Worm (Caenorhabditis elegans) whole organism, L4/young adult: ENCODE data around the gene cyp-33E1.
A peak's percentile ranks its signal among the peaks of the same experiment; 100 is the strongest.

ENCODE experiments used
- W03F9.2 ChIP-seq: fragments of 150-350 bp; optimal IDR thresholded peaks from 2 replicates; lab custom pipeline; 2014; ENCODE audit warnings: missing biosample characterization, missing genetic modification characterization
- dao-5 ChIP-seq: sonication (generic microtip); optimal IDR thresholded peaks from 2 replicates; lab custom pipeline; 2016; ENCODE audit warnings: missing genotype, missing genetic modification characterization, moderate library complexity, missing compliant biosample characterization
- him-1 ChIP-seq: sonication (generic microtip); optimal IDR thresholded peaks from 2 replicates; lab custom pipeline; 2016; ENCODE audit warnings: missing genotype, missing genetic modification reagents, missing genetic modification characterization, missing compliant biosample characterization

Gene cyp-33E1

DNA sequence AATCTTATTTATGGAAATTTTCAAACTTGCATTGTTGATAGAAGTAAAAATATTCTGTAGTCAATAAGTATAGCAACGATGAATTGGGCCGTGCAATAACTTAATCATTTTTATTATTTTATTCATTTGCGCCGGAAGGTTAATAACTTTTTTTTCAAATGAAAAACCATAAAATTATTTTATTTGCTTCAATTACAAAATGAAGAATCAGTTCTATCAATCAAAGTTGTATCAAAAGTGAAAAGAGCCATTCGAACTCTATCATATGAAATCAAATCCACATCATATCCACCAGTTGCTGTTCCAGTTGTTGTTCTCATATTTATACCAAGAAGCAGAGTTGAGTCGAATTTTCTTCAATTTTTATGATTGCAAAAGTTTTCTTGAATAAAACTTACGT is at the start of gene cyp-33E1:
TSS of gene cyp-33E1 (minus strand) at position 101 of the 400 bp plus-strand sequence.
- TF ChIP-seq dao-5 (tag; lab: Kevin White, UChicago) (no peak), him-1 (tag; lab: Kevin White, UChicago) (no peak), W03F9.2 (tag; lab: Kevin White, UChicago) (no peak)

DNA sequence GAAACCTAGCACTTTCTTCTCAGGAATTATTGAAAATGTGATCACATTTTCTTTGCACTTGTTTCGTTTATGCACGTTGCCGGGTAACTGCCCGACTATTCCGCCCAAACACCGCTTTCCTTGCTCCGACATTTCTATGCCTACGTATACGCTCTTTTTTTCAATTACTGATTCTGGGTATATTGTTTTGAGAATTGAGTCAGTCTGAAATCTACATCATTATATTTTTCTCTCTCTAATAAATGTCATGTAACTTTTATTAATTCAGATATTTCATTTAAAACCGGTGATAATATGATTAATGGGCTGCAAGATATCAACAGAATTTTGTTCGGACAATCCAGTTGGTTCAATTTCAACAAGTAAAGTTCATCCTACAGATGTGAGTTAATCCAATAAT is 49.0 kb upstream of the cyp-33E1 start, which contains the start of gene ttll-11:
TSS of gene ttll-11 (plus strand) at position 301 of the 400 bp plus-strand sequence.
- TF ChIP-seq W03F9.2 (tag; lab: Kevin White, UChicago) (no peak), dao-5 (tag; lab: Kevin White, UChicago) (no peak), him-1 (tag; lab: Kevin White, UChicago) (no peak)

DNA sequence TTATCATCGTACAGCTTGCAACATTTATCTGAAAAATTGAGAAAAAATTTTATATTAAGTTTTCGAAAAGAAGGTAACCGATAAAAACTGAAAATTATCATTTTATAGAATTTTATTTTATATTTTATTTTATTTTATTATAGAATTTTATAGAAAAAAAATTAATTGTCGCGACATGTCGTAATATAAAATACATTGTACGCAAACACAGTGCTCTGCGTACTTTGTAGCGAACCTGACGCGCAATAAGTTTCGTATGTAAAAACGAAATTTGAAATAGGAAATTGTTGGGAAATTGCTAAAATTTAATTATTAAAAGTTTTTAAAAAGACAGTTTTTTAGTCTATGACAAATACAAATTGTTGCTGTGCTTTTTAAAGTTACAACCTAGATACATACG is 43.1 kb upstream of the cyp-33E1 start, which contains the start of the genes hst-1 and ints-6:
TSS of gene hst-1 (minus strand) at position 28 of the 400 bp plus-strand sequence.
TSS of gene ints-6 (plus strand) at position 260 of the 400 bp plus-strand sequence.
- TF ChIP-seq dao-5 (tag; lab: Kevin White, UChicago) = no peak
- TF ChIP-seq W03F9.2 (tag; lab: Kevin White, UChicago) = peak; percentile 65
- TF ChIP-seq him-1 (tag; lab: Kevin White, UChicago) = no peak

DNA sequence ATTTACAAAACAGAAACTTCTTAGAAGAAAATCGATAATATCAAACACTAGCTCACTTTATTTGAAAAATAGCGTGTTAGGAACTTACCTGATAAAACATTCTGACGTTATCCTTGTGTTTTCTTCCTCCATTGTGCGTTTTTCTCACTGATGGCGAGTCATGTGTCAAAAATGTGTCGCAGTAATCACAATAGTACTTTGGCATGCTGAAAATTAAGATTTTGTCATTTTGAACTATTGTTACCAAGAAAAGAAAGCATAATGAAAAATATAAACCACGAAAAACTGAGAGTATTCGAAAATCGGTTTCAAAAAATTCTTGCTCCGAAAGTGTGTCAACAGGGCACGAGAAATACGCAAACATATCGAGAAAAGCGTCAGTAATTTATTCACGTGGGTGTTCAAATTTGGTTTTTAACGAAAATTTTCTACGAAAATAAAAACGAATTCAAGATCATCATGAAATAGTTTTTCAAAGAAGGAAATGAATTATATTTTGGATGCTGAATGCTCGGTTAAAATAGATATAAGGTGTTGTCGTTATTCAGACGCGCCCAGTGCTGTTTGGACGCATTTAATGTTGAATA is 39.3 kb upstream of the cyp-33E1 start, which contains the start of gene snrp-3:
TSS of gene snrp-3 (minus strand) at position 206 of the 587 bp plus-strand sequence.
- TF ChIP-seq him-1 (tag; lab: Kevin White, UChicago) (no peak), dao-5 (tag; lab: Kevin White, UChicago) (no peak), W03F9.2 (tag; lab: Kevin White, UChicago) (peak; percentile 85)

DNA sequence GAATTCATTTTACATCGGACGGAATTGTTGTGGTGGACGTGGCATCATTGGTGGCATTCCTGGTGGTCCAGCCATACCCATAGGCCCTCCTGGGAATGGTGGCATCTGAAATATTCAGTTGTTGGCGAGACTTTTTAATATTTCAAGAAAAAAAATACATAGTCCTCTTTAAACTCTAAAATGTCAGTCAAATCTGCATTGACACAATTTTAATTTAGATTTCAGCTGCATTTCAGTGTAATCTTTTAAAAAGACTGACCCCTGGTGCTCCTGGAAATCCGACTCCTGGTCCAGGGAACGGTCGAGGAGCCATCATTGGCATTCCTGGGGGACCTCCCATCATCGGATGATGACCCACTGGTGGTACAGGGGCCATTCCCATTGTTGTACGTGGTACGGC is 38.6 kb upstream of the cyp-33E1 start:
- TF ChIP-seq dao-5 (tag; lab: Kevin White, UChicago) = no peak
- TF ChIP-seq him-1 (tag; lab: Kevin White, UChicago) = no peak
- no peak for TF ChIP-seq W03F9.2 (tag; lab: Kevin White, UChicago)

DNA sequence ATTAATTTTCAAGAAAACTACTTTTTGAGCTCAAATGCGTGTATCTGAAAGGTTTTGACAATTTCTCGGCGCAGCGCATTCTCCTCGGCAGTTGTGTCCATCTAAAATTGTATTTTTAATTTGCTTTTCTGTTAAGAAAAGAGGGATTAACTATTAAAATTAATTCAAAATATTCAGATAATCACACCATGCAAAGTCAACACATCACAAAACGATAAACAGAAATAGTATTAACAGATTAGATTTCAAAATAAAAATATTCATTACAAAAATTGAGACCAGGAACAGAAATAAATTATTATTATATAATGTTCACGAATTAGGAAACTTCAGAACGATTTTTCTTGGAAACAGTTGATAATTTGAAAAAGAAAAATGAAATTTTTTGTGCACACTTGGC is 38.1 kb upstream of the cyp-33E1 start, which contains the start of gene pole-2:
TSS of gene pole-2 (minus strand) at position 101 of the 400 bp plus-strand sequence.
- TF ChIP-seq him-1 (tag; lab: Kevin White, UChicago) (no peak), dao-5 (tag; lab: Kevin White, UChicago) (no peak), W03F9.2 (tag; lab: Kevin White, UChicago) (no peak)

DNA sequence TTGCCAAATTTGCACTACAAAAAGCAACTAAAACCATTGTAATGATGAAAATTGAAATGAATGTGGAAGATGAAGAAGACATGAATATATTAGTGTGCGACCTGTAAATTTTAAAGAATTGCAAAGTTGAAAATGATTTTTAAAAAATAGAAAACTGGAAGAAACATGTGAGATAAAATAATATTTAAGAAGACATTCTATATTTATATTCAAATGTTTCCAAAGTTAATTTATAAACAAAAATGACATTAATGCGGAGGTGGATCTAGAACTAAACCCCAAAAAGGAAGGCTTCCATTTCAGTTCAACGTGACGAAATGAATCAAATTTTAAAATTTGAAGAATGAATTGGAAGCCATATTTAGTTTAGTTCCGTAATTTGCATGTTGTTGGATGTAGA is 30.8 kb upstream of the cyp-33E1 start, which contains the start of gene nlp-60:
TSS of gene nlp-60 (minus strand) at position 101 of the 400 bp plus-strand sequence.
- no peak for TF ChIP-seq dao-5 (tag; lab: Kevin White, UChicago)
- no peak for TF ChIP-seq him-1 (tag; lab: Kevin White, UChicago)
- no peak for TF ChIP-seq W03F9.2 (tag; lab: Kevin White, UChicago)

DNA sequence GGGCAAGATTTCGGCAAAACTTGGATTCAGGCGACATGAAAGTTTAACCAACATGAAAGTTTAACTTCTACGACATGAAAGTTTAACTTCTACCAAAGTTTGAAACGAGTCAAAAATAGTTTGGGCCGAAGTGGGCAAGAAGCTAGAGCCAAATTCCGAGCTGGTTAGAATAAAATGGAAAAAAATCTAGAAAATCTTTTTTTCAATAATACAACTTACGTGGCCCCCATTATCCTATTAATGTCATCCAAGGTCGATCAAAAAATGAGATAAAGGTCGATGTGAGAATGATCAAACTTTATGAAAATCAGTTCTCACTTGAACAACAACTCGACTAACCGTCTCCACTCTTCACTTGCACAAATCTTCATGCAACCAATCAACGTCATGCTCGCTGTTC is 28.9 kb upstream of the cyp-33E1 start, which contains the start of gene F08B4.8:
TSS of gene F08B4.8 (plus strand) at position 301 of the 400 bp plus-strand sequence.
- TF ChIP-seq W03F9.2 (tag; lab: Kevin White, UChicago) (no peak), him-1 (tag; lab: Kevin White, UChicago) (no peak), dao-5 (tag; lab: Kevin White, UChicago) (no peak)

DNA sequence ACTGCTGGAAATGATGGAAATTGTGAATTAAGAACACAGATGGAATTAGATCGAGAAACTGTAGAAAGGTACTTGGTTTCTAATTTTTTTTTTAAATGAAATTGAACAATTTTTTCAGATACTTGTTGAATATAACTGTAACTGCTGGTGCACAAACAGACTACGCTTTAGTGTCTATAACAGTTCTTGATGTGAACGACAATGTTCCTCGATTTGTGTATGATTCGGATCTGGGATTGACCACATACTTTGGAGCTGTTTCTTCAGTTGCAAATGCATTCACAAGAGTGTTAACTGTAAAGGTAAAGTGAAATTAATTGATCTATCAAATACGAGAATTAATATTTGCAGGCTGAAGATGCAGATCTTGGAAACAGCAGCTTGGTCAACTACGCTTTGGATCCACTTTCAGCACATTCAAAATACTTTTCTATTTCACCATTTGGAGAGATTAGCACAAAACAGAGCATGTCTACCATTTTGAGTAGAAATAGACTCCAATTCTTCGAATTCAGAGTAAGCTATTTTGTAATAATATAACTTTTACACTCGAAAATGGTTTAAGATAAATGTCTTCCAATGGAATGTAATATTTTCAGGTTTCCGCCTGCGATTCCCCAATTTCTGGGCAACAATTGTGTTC is 25.5 kb upstream of the cyp-33E1 start:
- TF ChIP-seq W03F9.2 (tag; lab: Kevin White, UChicago) (no peak), him-1 (tag; lab: Kevin White, UChicago) (no peak), dao-5 (tag; lab: Kevin White, UChicago) (no peak)

DNA sequence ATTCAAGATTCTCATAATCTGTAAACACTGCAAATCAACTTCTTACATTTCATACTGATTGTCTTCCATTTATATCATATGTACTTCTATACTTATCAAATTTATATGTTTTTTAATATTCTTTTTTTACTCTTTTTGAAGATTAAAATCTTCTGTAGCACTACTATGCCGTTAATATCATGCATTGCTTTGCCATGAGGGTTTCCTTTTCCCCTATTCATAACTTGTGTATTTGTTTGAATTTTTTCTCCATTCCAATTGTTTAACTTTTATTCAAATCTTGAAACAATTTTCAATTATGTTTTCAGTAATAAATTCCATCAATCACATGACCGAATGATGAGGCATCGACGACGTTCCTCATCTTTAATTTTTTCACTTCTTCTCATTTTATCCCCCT is 20.2 kb upstream of the cyp-33E1 start, which contains the start of gene cdh-5:
TSS of gene cdh-5 (plus strand) at position 301 of the 400 bp plus-strand sequence.
- TF ChIP-seq W03F9.2 (tag; lab: Kevin White, UChicago) (no peak), him-1 (tag; lab: Kevin White, UChicago) (no peak), dao-5 (tag; lab: Kevin White, UChicago) (no peak)

DNA sequence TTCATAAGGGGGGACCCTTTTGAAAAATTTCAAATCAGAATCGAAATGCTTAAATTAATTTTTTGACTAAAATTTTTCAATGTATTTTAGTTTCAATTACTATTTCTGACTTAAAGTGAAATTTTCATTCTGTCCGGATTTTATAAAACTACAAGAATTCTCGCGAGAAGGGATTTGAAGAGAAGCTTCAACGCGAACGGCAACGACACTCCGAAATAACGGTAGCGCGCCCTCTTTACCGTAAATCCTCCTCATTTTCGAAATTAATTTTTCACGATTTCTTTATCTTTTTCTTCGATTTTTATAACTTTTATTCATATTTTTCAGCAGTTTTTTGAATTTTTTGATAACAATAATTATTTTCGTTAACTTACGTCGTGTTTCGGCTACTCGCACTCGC is 17.4 kb upstream of the cyp-33E1 start:
- TF ChIP-seq him-1 (tag; lab: Kevin White, UChicago) (no peak), W03F9.2 (tag; lab: Kevin White, UChicago) (no peak), dao-5 (tag; lab: Kevin White, UChicago) (no peak)

DNA sequence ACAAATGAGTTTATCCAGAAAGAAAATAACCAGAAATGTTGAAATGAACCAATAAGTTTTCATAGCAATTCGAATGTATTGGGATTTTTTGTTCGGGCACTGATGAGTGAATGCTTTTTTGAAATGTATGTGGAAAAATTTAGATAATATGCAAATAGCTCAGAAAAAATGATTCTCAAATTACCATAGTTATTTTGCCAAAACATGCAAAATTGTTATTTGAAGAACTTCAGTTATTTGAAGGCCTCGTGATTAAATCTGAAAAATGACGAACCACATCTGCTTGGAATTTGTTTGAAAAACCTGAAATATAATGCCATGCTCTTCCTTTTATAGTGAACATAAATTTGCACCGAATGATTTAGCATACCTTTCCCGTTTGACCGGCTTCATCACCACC is 9.7 kb upstream of the cyp-33E1 start, which contains the start of gene C49C8.6:
TSS of gene C49C8.6 (minus strand) at position 101 of the 400 bp plus-strand sequence.
- TF ChIP-seq W03F9.2 (tag; lab: Kevin White, UChicago) (no peak), dao-5 (tag; lab: Kevin White, UChicago) (no peak), him-1 (tag; lab: Kevin White, UChicago) (no peak)

DNA sequence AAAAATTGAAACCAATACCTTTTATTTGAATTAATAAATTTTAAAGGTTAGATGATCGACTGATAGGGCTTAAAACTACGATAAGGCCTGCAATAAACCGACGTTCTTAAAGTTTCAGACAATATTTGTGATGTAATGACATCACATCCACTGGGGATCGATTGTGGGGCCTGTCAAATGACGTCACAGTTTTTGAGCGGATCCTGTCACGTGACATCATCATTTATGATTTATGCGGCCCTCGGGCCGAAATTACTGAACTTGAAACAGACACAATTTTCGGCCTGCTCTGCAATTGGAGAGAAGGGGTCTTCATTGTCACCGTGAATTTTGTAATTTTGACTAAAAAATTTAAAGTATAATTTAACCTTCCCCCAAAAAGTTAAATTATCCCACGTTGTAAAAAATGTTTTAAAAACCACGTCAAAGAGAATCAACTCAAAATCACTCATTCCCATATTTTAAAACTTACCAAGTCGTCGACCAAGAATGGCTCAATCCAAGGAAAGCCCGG is 5.8 kb upstream of the cyp-33E1 start, which contains the start of gene C49C8.1:
TSS of gene C49C8.1 (plus strand) at position 464 of the 514 bp plus-strand sequence.
- TF ChIP-seq W03F9.2 (tag; lab: Kevin White, UChicago) (no peak), him-1 (tag; lab: Kevin White, UChicago) (no peak), dao-5 (tag; lab: Kevin White, UChicago) (no peak)
